Worm (Caenorhabditis elegans) whole organism, L2 larva: ENCODE measurements around the gene ZC449.7.

Experiments
- C34F6.9 ChIP-seq: fragments of 150-350 bp; optimal IDR thresholded peaks from 2 replicates; lab custom pipeline; 2014; ENCODE audit warnings: missing biosample characterization, missing genetic modification characterization
- F13H6.1 ChIP-seq: sonication (generic microtip); optimal IDR thresholded peaks from 2 replicates; lab custom pipeline; 2016; ENCODE audit warnings: missing genetic modification characterization, missing compliant biosample characterization
- R02D3.7 ChIP-seq: fragments of 150-350 bp; optimal IDR thresholded peaks from 2 replicates; lab custom pipeline; 2014; ENCODE audit warnings: missing biosample characterization, missing genetic modification characterization
- Y55F3AM.14 ChIP-seq: fragments of 200-800 bp; sonication (Bioruptor generic); optimal IDR thresholded peaks from 2 replicates; lab custom pipeline; 2018; ENCODE audit warnings: mild to moderate bottlenecking, missing genetic modification characterization, missing compliant biosample characterization
- ZK546.5 ChIP-seq: sonication (generic microtip); optimal IDR thresholded peaks from 2 replicates; lab custom pipeline; 2017; ENCODE audit warnings: missing biosample characterization, missing genetic modification characterization
- alr-1 ChIP-seq: fragments of 150-350 bp; optimal IDR thresholded peaks from 2 replicates; lab custom pipeline; 2014; ENCODE audit warnings: missing biosample characterization, missing genetic modification characterization
- aly-2 ChIP-seq: fragments of 150-350 bp; optimal IDR thresholded peaks from 2 replicates; lab custom pipeline; 2014; ENCODE audit warnings: missing biosample characterization, missing genetic modification characterization
- ama-1 ChIP-seq: fragments of 150-350 bp; optimal IDR thresholded peaks from 2 replicates; lab custom pipeline; 2018; ENCODE audit warnings: inconsistent platforms
- ceh-16 ChIP-seq: fragments of 150-350 bp; optimal IDR thresholded peaks from 2 replicates; lab custom pipeline; 2014; ENCODE audit warnings: missing biosample characterization, missing genetic modification characterization
- crh-2 ChIP-seq: sonication (generic microtip); optimal IDR thresholded peaks from 2 replicates; lab custom pipeline; 2017; ENCODE audit warnings: missing biosample characterization, missing genetic modification characterization
- egl-27 ChIP-seq: sonication (generic microtip); optimal IDR thresholded peaks from 3 replicates; lab custom pipeline; 2017; ENCODE audit warnings: missing biosample characterization, missing genetic modification reagents, missing genetic modification characterization
- elt-1 ChIP-seq: fragments of 150-350 bp; optimal IDR thresholded peaks from 2 replicates; lab custom pipeline; 2014; ENCODE audit warnings: missing biosample characterization, missing genetic modification characterization
- elt-3 ChIP-seq: sonication (generic microtip); optimal IDR thresholded peaks from 2 replicates; lab custom pipeline; 2017; ENCODE audit warnings: missing biosample characterization, missing genetic modification characterization
- fos-1 ChIP-seq: fragments of 150-350 bp; optimal IDR thresholded peaks from 2 replicates; lab custom pipeline; 2014; ENCODE audit warnings: missing biosample characterization, missing genetic modification characterization
- lin-11 ChIP-seq: fragments of 150-350 bp; sonication (generic microtip); optimal IDR thresholded peaks from 2 replicates; lab custom pipeline; 2014; ENCODE audit warnings: missing biosample characterization, missing genetic modification characterization, inconsistent platforms, mixed read lengths
- lin-13 ChIP-seq: fragments of 150-350 bp; optimal IDR thresholded peaks from 2 replicates; lab custom pipeline; 2014; ENCODE audit warnings: missing biosample characterization, missing genetic modification reagents, missing genetic modification characterization
- lin-39 ChIP-seq: fragments of 150-350 bp; optimal IDR thresholded peaks from 2 replicates; lab custom pipeline; 2014; ENCODE audit warnings: missing biosample characterization, missing genetic modification reagents, missing genetic modification characterization
- lsy-2 ChIP-seq, 2 experiments: fragments of 150-350 bp in 1 of 2; sonication (generic microtip) in 1 of 2; optimal IDR thresholded peaks; 2 replicates each; lab custom pipeline; 2014 to 2017; ENCODE audit warnings: missing biosample characterization in 2 of 2, missing genetic modification characterization in 2 of 2
- mab-5 ChIP-seq: fragments of 150-350 bp; optimal IDR thresholded peaks from 2 replicates; lab custom pipeline; 2014; ENCODE audit warnings: missing biosample characterization, missing genetic modification characterization
- mdl-1 ChIP-seq, 2 experiments: fragments of 150-350 bp in 1 of 2; sonication (generic microtip) in 1 of 2; optimal IDR thresholded peaks; 2 replicates each; lab custom pipeline; 2017; ENCODE audit warnings: missing biosample characterization in 2 of 2, missing genetic modification characterization in 2 of 2
- nhr-11 ChIP-seq: fragments of 150-350 bp; optimal IDR thresholded peaks from 2 replicates; lab custom pipeline; 2014; ENCODE audit warnings: missing biosample characterization, missing genetic modification characterization
- nhr-129 ChIP-seq: fragments of 150-350 bp; optimal IDR thresholded peaks from 2 replicates; lab custom pipeline; 2014; ENCODE audit warnings: missing biosample characterization, missing genetic modification characterization
- nhr-21 ChIP-seq: fragments of 150-350 bp; optimal IDR thresholded peaks from 2 replicates; lab custom pipeline; 2014; ENCODE audit warnings: missing biosample characterization, missing genetic modification characterization
- nhr-23 ChIP-seq: fragments of 150-350 bp; optimal IDR thresholded peaks from 2 replicates; lab custom pipeline; 2014; ENCODE audit warnings: missing biosample characterization, missing genetic modification reagents, missing genetic modification characterization
- nhr-25 ChIP-seq: fragments of 150-350 bp; sonication (generic microtip); optimal IDR thresholded peaks from 3 replicates; lab custom pipeline; 2014; ENCODE audit warnings: missing biosample characterization, missing genetic modification characterization
- nhr-6 ChIP-seq: fragments of 150-350 bp; optimal IDR thresholded peaks from 2 replicates; lab custom pipeline; 2014; ENCODE audit warnings: missing biosample characterization, missing genetic modification characterization
- nhr-77 ChIP-seq: fragments of 150-350 bp; optimal IDR thresholded peaks from 2 replicates; lab custom pipeline; 2014; ENCODE audit warnings: missing biosample characterization, missing genetic modification characterization
- peb-1 ChIP-seq: fragments of 150-350 bp; optimal IDR thresholded peaks from 2 replicates; lab custom pipeline; 2014; ENCODE audit warnings: missing biosample characterization, missing genetic modification characterization
- skn-1 ChIP-seq: sonication (generic microtip); optimal IDR thresholded peaks from 2 replicates; lab custom pipeline; 2017; ENCODE audit warnings: missing biosample characterization, missing genetic modification characterization
- sma-9 ChIP-seq, 2 experiments: fragments of 150-350 bp in 1 of 2; sonication (generic microtip) in 1 of 2; optimal IDR thresholded peaks; 2 replicates each; lab custom pipeline; 2014 to 2016; ENCODE audit warnings: missing genetic modification characterization in 2 of 2, mild to moderate bottlenecking in 1 of 2, missing biosample characterization in 1 of 2, missing compliant biosample characterization in 1 of 2, missing genetic modification reagents in 1 of 2, moderate library complexity in 1 of 2
- unc-55 ChIP-seq: fragments of 150-350 bp; sonication (generic microtip); optimal IDR thresholded peaks from 3 replicates; lab custom pipeline; 2014; ENCODE audit warnings: missing biosample characterization, missing genetic modification reagents, missing genetic modification characterization
- unc-62 ChIP-seq: fragments of 150-350 bp; optimal IDR thresholded peaks from 2 replicates; lab custom pipeline; 2014; ENCODE audit warnings: missing biosample characterization, missing genetic modification reagents, missing genetic modification characterization
- ztf-1 ChIP-seq: fragments of 200-800 bp; sonication (Bioruptor generic); conservative IDR thresholded peaks from 2 replicates; pipeline ENCODE4 v1.3.6; 2022; ENCODE audit warnings: missing genetic modification characterization, missing compliant biosample characterization
- ztf-4 ChIP-seq: fragments of 150-350 bp; optimal IDR thresholded peaks from 2 replicates; lab custom pipeline; 2014; ENCODE audit warnings: missing biosample characterization, missing genetic modification characterization

The ZC449.7 gene

ce11 chrX:4974486-4974885 lies 39.4 kb upstream of the ZC449.7 start:
- TF ChIP-seq elt-1 (tag; lab: Kevin White, UChicago) (no peak), ceh-16 (tag; lab: Kevin White, UChicago) (no peak), aly-2 (tag; lab: Kevin White, UChicago) (no peak), nhr-25 (tag; lab: Kevin White, UChicago) (no peak), mab-5 (no peak), peb-1 (tag; lab: Kevin White, UChicago) (no peak), ztf-4 (tag; lab: Kevin White, UChicago) (no peak), unc-62 (GFP tag; lab: Kevin White, UChicago) (no peak), lin-39 (no peak), nhr-21 (tag; lab: Kevin White, UChicago) (no peak), nhr-77 (tag; lab: Kevin White, UChicago) (no peak), ama-1 (lab: Kevin White, UChicago) (no peak), lsy-2 (tag; optimal IDR thresholded peaks at IDR 0.05; lab: Kevin White, UChicago) (no peak), mdl-1 (tag; optimal IDR thresholded peaks at IDR 0.05; lab: Kevin White, UChicago) (no peak)

- TF ChIP-seq peb-1 (tag; lab: Kevin White, UChicago), result no peak
- TF ChIP-seq ceh-16 (tag; lab: Kevin White, UChicago), result no peak
- no peak for TF ChIP-seq F13H6.1 (tag; lab: Kevin White, UChicago)
- TF ChIP-seq aly-2 (tag; lab: Kevin White, UChicago), result no peak
- no peak for TF ChIP-seq sma-9 (GFP tag; optimal IDR thresholded peaks at IDR 0.05; lab: Kevin White, UChicago)
- no peak for TF ChIP-seq sma-9 (tag; optimal IDR thresholded peaks at IDR 0.05; lab: Kevin White, UChicago)
- no peak for TF ChIP-seq egl-27
- no peak for TF ChIP-seq elt-3
- no peak for TF ChIP-seq lin-39
- no peak for TF ChIP-seq mdl-1 (tag; optimal IDR thresholded peaks at IDR 0.05; lab: Kevin White, UChicago)
- TF ChIP-seq ZK546.5, result no peak
- TF ChIP-seq nhr-23, result no peak
- TF ChIP-seq Y55F3AM.14, result no peak
- TF ChIP-seq nhr-77 (tag; lab: Kevin White, UChicago), result no peak
- no peak for TF ChIP-seq crh-2 (tag; lab: Kevin White, UChicago)
- TF ChIP-seq R02D3.7, result no peak
Measured at ce11 chrX:4976530-4976929, 37.3 kb upstream of the ZC449.7 start, which contains the start of gene lfi-1. Gene lfi-1 (plus strand): TSS chrX:4976830.

- no peak for TF ChIP-seq nhr-129
- no peak for TF ChIP-seq lin-11
- TF ChIP-seq nhr-6 (tag; lab: Kevin White, UChicago), result no peak
- TF ChIP-seq nhr-21 (tag; lab: Kevin White, UChicago), result no peak
- TF ChIP-seq egl-27, result no peak
- TF ChIP-seq C34F6.9 (tag; lab: Kevin White, UChicago), result no peak
- no peak for TF ChIP-seq lin-13 (GFP tag; lab: Kevin White, UChicago)
Measured at ce11 chrX:4978103-4978502, 35.8 kb upstream of the ZC449.7 start.

- TF ChIP-seq fos-1 (tag; lab: Kevin White, UChicago), result peak; percentile 74
- TF ChIP-seq mdl-1 (tag; optimal IDR thresholded peaks at IDR 0.05; lab: Kevin White, UChicago), result no peak
Measured at ce11 chrX:4979060-4979459, 34.8 kb upstream of the ZC449.7 start.

- TF ChIP-seq fos-1 (tag; lab: Kevin White, UChicago) (no peak), nhr-129 (peak; percentile 14), mab-5 (no peak), mdl-1 (tag; optimal IDR thresholded peaks at IDR 0.05; lab: Kevin White, UChicago) (peak in 1 of 2 experiments; percentile 8), Y55F3AM.14 (no peak), unc-55 (peak; percentile 23)
Measured at ce11 chrX:4981059-4981458, 32.8 kb upstream of the ZC449.7 start.

ce11 chrX:4981579-4981978 lies 32.3 kb upstream of the ZC449.7 start:
- TF ChIP-seq ztf-1, result no peak
- no peak for TF ChIP-seq mab-5
- TF ChIP-seq fos-1 (tag; lab: Kevin White, UChicago), result no peak
- TF ChIP-seq lin-11, result no peak
- no peak for TF ChIP-seq sma-9 (GFP tag; optimal IDR thresholded peaks at IDR 0.05; lab: Kevin White, UChicago)
- TF ChIP-seq sma-9 (tag; optimal IDR thresholded peaks at IDR 0.05; lab: Kevin White, UChicago), result no peak
- no peak for TF ChIP-seq nhr-11 (tag; lab: Kevin White, UChicago)
- no peak for TF ChIP-seq lin-13 (GFP tag; lab: Kevin White, UChicago)
- no peak for TF ChIP-seq egl-27
- TF ChIP-seq nhr-77 (tag; lab: Kevin White, UChicago), result no peak
- no peak for TF ChIP-seq skn-1 (tag; lab: Kevin White, UChicago)
- no peak for TF ChIP-seq alr-1
